Fruit fly (Drosophila melanogaster): Measurements from ENCODE around the gene CG42675.
A peak's percentile ranks its signal among the peaks of the same experiment; 100 is the strongest.

The CG42675 gene

dm6 chr3R:5824456-5824855, 11.0 kb downstream of the CG42675 start, which contains the start of the genes Sec20 and dgrn (continued):
- TF ChIP-seq Adf1 (GFP tag; IDR thresholded peaks at IDR 0.05) (peak; percentile 45), CG2712 (tag; optimal IDR thresholded peaks at IDR 0.05) (peak; percentile 88), MESR4 (GFP tag; optimal IDR thresholded peaks at IDR 0.05) (peak; percentile 38), NFAT (GFP tag; IDR thresholded peaks at IDR 0.05) (peak; percentile 74), CG10321 (GFP tag; IDR thresholded peaks at IDR 0.05) (no peak), HLH54F (GFP tag; optimal IDR thresholded peaks at IDR 0.05) (peak; percentile 23), ap (GFP tag; IDR thresholded peaks at IDR 0.05) (no peak), Bdp1 (GFP tag; optimal IDR thresholded peaks at IDR 0.05) (no peak), phol (tag; optimal IDR thresholded peaks at IDR 0.05) (peak; percentile 87), HmgD (GFP tag; optimal IDR thresholded peaks at IDR 0.05) (no peak), Sox100B (GFP tag; optimal IDR thresholded peaks at IDR 0.05) (peak; percentile 53), Stat92E (GFP tag; optimal IDR thresholded peaks at IDR 0.05) (peak in 1 of 3 experiments; percentile 69), CG17361 (GFP tag; IDR thresholded peaks at IDR 0.05) (peak; percentile 82), gt (GFP tag; IDR thresholded peaks at IDR 0.05) (no peak), CG11398 (GFP tag; optimal IDR thresholded peaks at IDR 0.05) (no peak), CG7556 (GFP tag; optimal IDR thresholded peaks at IDR 0.05) (peak; percentile 54), corto (GFP tag; optimal IDR thresholded peaks at IDR 0.05) (peak; percentile 63), CG7786 (GFP tag; optimal IDR thresholded peaks at IDR 0.05) (peak; percentile 39), CG9437 (GFP tag; optimal IDR thresholded peaks at IDR 0.05) (peak; percentile 55), CG1529 (GFP tag; optimal IDR thresholded peaks at IDR 0.05) (no peak), Bgb (GFP tag; IDR thresholded peaks at IDR 0.05; ENCODE audit: partially characterized antibody) (peak; percentile 95), lola (GFP tag; optimal IDR thresholded peaks at IDR 0.05) (peak in 1 of 3 experiments; percentile 69), CG6765 (GFP tag; optimal IDR thresholded peaks at IDR 0.05) (peak; percentile 9), pum (GFP tag; optimal IDR thresholded peaks at IDR 0.05) (peak; percentile 4), vnd (GFP tag; IDR thresholded peaks at IDR 0.05; ENCODE audit: partially characterized antibody) (peak; percentile 94), Myb (GFP tag; optimal IDR thresholded peaks at IDR 0.05) (peak; percentile 64), CkIIα-i1 (GFP tag; IDR thresholded peaks at IDR 0.05) (no peak), Fer1 (GFP tag; optimal IDR thresholded peaks at IDR 0.05) (peak; percentile 59), CG1233 (GFP tag; optimal IDR thresholded peaks at IDR 0.05) (peak; percentile 13), cas (GFP tag; IDR thresholded peaks at IDR 0.05) (no peak), CG12071 (GFP tag; optimal IDR thresholded peaks at IDR 0.05) (no peak), mam (GFP tag; optimal IDR thresholded peaks at IDR 0.05) (peak; percentile 51), oc (tag; optimal IDR thresholded peaks at IDR 0.05) (peak; percentile 26), CHES-1-like (GFP tag; optimal IDR thresholded peaks at IDR 0.05) (peak; percentile 48), Fer2 (tag; optimal IDR thresholded peaks at IDR 0.05) (peak; percentile 43), emc (GFP tag; optimal IDR thresholded peaks at IDR 0.05) (no peak), gro (GFP tag; optimal IDR thresholded peaks at IDR 0.05) (peak; percentile 6), CG5245 (GFP tag; optimal IDR thresholded peaks at IDR 0.05) (peak; percentile 27), sd (tag; optimal IDR thresholded peaks at IDR 0.05) (peak; percentile 75), H15 (GFP tag; IDR thresholded peaks at IDR 0.05) (no peak; the same call in 2 of the 3 replicates), Atf3 (GFP tag; optimal IDR thresholded peaks at IDR 0.05) (peak; percentile 2), pita (GFP tag; optimal IDR thresholded peaks at IDR 0.05) (no peak), Ravus (GFP tag; IDR thresholded peaks at IDR 0.05) (no peak), Nf-YB (GFP tag; optimal IDR thresholded peaks at IDR 0.05) (no peak), tup (GFP tag; optimal IDR thresholded peaks at IDR 0.05) (peak; percentile 37), Sox102F (GFP tag; optimal IDR thresholded peaks at IDR 0.05) (peak; percentile 68), cwo (GFP tag; optimal IDR thresholded peaks at IDR 0.05) (peak; percentile 31), CG12219 (GFP tag; optimal IDR thresholded peaks at IDR 0.05) (no peak), ATbp (GFP tag; optimal IDR thresholded peaks at IDR 0.05) (no peak), HLHmδ (GFP tag; optimal IDR thresholded peaks at IDR 0.05) (no peak), CG2116 (GFP tag; optimal IDR thresholded peaks at IDR 0.05) (peak; percentile 81)
